Fruit fly (Drosophila melanogaster) whole organism: ENCODE data around the gene mtsh.

Source experiments
- CG8478 ChIP-seq: fragments of >200 bp; optimal IDR thresholded peaks from 2 replicates; lab custom pipeline; 2018; ENCODE audit warnings: inconsistent platforms
- Dll ChIP-seq: fragments of >200 bp; optimal IDR thresholded peaks from 2 replicates; lab custom pipeline; 2017
- EcR ChIP-seq, 2 experiments: fragments of >200 bp; optimal IDR thresholded peaks; 2 replicates each; lab custom pipeline; 2017; ENCODE audit warnings: missing biosample characterization in 2 of 2, missing genetic modification characterization in 2 of 2, missing genetic modification reagents in 2 of 2
- pan ChIP-seq: fragments of >200 bp; optimal IDR thresholded peaks from 2 replicates; lab custom pipeline; 2017
- psq ChIP-seq: fragments of >200 bp; optimal IDR thresholded peaks from 2 replicates; lab custom pipeline; 2017
- usp ChIP-seq: fragments of >200 bp; optimal IDR thresholded peaks from 2 replicates; lab custom pipeline; 2017; ENCODE audit warnings: missing biosample characterization, missing genetic modification characterization, mixed read lengths

DNA sequence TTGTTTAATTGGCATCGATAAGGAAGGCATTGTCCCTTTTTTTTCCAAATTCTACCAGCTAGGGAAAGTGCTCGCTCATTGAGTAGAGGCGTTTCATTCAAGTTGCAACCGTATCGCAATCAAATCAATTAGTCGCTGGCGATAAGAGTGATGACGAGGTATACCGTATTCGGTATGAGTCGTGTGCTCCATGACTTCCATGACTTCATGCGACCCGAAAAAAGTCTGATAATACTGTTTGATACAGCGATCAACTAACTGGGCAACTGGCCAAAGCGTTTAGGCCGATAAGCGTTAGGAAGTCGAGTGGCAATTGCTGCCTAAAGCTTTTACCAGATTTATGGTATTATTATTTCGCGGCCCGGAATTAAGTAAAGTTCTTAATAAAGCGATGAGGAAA is 24.8 kb upstream of the mtsh start:
- TF ChIP-seq pan (lab: Kevin White, UChicago) = no peak
- no peak for TF ChIP-seq Dll (lab: Kevin White, UChicago)
- no peak for TF ChIP-seq usp
- no peak for TF ChIP-seq psq (lab: Kevin White, UChicago)
- TF ChIP-seq EcR (GFP tag; optimal IDR thresholded peaks at IDR 0.05; lab: Kevin White, UChicago) = no peak
- no peak for TF ChIP-seq CG8478
